Worm (Caenorhabditis elegans): ENCODE measurements around the gene ZK688.10.

ce11 chrIII:7928549-7929129, 31.8 kb upstream of the ZK688.10 start, which contains the start of the genes C29E4.13 and npp-15:
- no peak for TF ChIP-seq tab-1 (GFP tag; IDR thresholded peaks at IDR 0.05)
- TF ChIP-seq ztf-29 (GFP tag; IDR thresholded peaks at IDR 0.05): no peak
- no peak for TF ChIP-seq flt-1 (GFP tag; IDR thresholded peaks at IDR 0.05)
- TF ChIP-seq T22C8.4 (GFP tag; IDR thresholded peaks at IDR 0.05): no peak
- no peak for TF ChIP-seq med-1 (GFP tag; optimal IDR thresholded peaks at IDR 0.05; ENCODE audit: insufficient read depth)
- no peak for TF ChIP-seq ref-1 (GFP tag; conservative IDR thresholded peaks at IDR 0.05)

All from whole organism, midembryonic.